Fruit fly (Drosophila melanogaster) whole organism, embryonic: ENCODE measurements around the gene CG17028.

Experiments
- CG10267 ChIP-seq: fragments of 200-800 bp; sonication (Bioruptor generic); optimal IDR thresholded peaks from 2 replicates; lab custom pipeline; 2018; ENCODE audit warnings: missing biosample characterization, mild to moderate bottlenecking, missing genetic modification characterization, moderate library complexity
- CG10979 ChIP-seq: fragments of 200-800 bp; sonication (Bioruptor generic); optimal IDR thresholded peaks from 2 replicates; lab custom pipeline; 2018; ENCODE audit warnings: missing biosample characterization, mild to moderate bottlenecking, missing genetic modification characterization, moderate library complexity
- CG11504 ChIP-seq: fragments of 200-800 bp; sonication (Bioruptor generic); optimal IDR thresholded peaks from 3 replicates; lab custom pipeline; 2019; ENCODE audit warnings: missing biosample characterization, mild to moderate bottlenecking, missing genetic modification characterization, moderate library complexity
- CG17612 ChIP-seq: fragments of 200-800 bp; sonication (Bioruptor generic); IDR thresholded peaks from 2 replicates; pipeline ENCODE4 v1.3.6; 2022; ENCODE audit warnings: missing biosample characterization, missing genetic modification characterization
- CG2129 ChIP-seq: fragments of 200-800 bp; sonication (Bioruptor generic); IDR thresholded peaks from 2 replicates; pipeline ENCODE4 v1.3.6; 2022; ENCODE audit warnings: missing biosample characterization, missing genetic modification characterization; ENCODE audit not compliant: partially characterized antibody
- CG2889 ChIP-seq: fragments of 200-800 bp; sonication (Bioruptor generic); IDR thresholded peaks from 3 replicates; pipeline ENCODE4 v1.3.6; 2022; ENCODE audit warnings: missing biosample characterization, missing genetic modification characterization
- CG30020 ChIP-seq: fragments of 200-800 bp; optimal IDR thresholded peaks from 2 replicates; lab custom pipeline; 2019; ENCODE audit warnings: missing biosample characterization, mild to moderate bottlenecking, missing genetic modification characterization, moderate library complexity
- CG3065 ChIP-seq: fragments of 200-800 bp; sonication (Bioruptor generic); optimal IDR thresholded peaks from 2 replicates; lab custom pipeline; 2016; ENCODE audit warnings: missing biosample characterization, missing genetic modification characterization
- CG32532 ChIP-seq: fragments of 200-800 bp; sonication (Bioruptor generic); IDR thresholded peaks from 2 replicates; pipeline ENCODE4 v1.3.6; 2022; ENCODE audit warnings: missing biosample characterization, missing genetic modification characterization
- CG34224 ChIP-seq: fragments of 200-800 bp; sonication (Bioruptor generic); IDR thresholded peaks from 3 replicates; pipeline ENCODE4 v1.3.6; 2022; ENCODE audit warnings: missing biosample characterization, missing genetic modification characterization; ENCODE audit not compliant: partially characterized antibody
- CG3847 ChIP-seq: fragments of 200-800 bp; sonication (Bioruptor generic); IDR thresholded peaks from 2 replicates; pipeline ENCODE4 v1.3.6; 2022; ENCODE audit warnings: missing biosample characterization, missing genetic modification characterization
- CG3995 ChIP-seq: fragments of 200-800 bp; sonication (Bioruptor generic); optimal IDR thresholded peaks from 3 replicates; lab custom pipeline; 2016; ENCODE audit warnings: missing biosample characterization, missing genetic modification characterization
- CG4730 ChIP-seq: fragments of 200-800 bp; sonication (Bioruptor generic); IDR thresholded peaks from 2 replicates; pipeline ENCODE4 v1.3.6; 2022; ENCODE audit warnings: missing biosample characterization, missing genetic modification characterization
- CG7271 ChIP-seq: fragments of 200-800 bp; sonication (Bioruptor generic); optimal IDR thresholded peaks from 2 replicates; lab custom pipeline; 2018; ENCODE audit warnings: missing biosample characterization, mild to moderate bottlenecking, missing genetic modification characterization, moderate library complexity
- CG7963 ChIP-seq: fragments of 200-800 bp; sonication (Bioruptor generic); IDR thresholded peaks from 3 replicates; pipeline ENCODE4 v1.3.6; 2022; ENCODE audit warnings: missing biosample characterization, missing genetic modification characterization; ENCODE audit not compliant: partially characterized antibody
- CG8944 ChIP-seq: fragments of 200-800 bp; sonication (Bioruptor generic); optimal IDR thresholded peaks from 3 replicates; lab custom pipeline; 2016; ENCODE audit warnings: missing biosample characterization, missing genetic modification characterization
- CrebB ChIP-seq: fragments of 200-800 bp; sonication (Bioruptor generic); optimal IDR thresholded peaks from 3 replicates; lab custom pipeline; 2018; ENCODE audit warnings: missing biosample characterization, mild to moderate bottlenecking, missing genetic modification characterization
- D ChIP-seq, 2 experiments: fragments of 200-800 bp in 1 of 2; fragments of >200 bp in 1 of 2; sonication (Bioruptor generic) in 1 of 2; optimal IDR thresholded peaks; 2 replicates in 1 of 2; 3 replicates in 1 of 2; lab custom pipeline; 2017; ENCODE audit warnings: mild to moderate bottlenecking in 1 of 2, missing biosample characterization in 1 of 2, missing genetic modification characterization in 1 of 2, missing genetic modification reagents in 1 of 2
- D19A ChIP-seq: fragments of 200-800 bp; optimal IDR thresholded peaks from 3 replicates; lab custom pipeline; 2019; ENCODE audit warnings: missing biosample characterization, mild to moderate bottlenecking, missing genetic modification characterization, moderate library complexity
- Dll ChIP-seq: fragments of 200-800 bp; sonication (Bioruptor generic); IDR thresholded peaks from 4 replicates; pipeline ENCODE4 v1.3.6; 2022; ENCODE audit warnings: missing biosample characterization, missing genetic modification characterization; ENCODE audit not compliant: partially characterized antibody
- Drgx ChIP-seq: fragments of 200-800 bp; sonication (Bioruptor generic); IDR thresholded peaks from 2 replicates; pipeline ENCODE4 v1.3.6; 2022; ENCODE audit warnings: missing biosample characterization, missing genetic modification characterization
- Fer3 ChIP-seq: fragments of 200-800 bp; sonication (Bioruptor generic); optimal IDR thresholded peaks from 2 replicates; lab custom pipeline; 2018; ENCODE audit warnings: missing biosample characterization, mild to moderate bottlenecking, missing genetic modification characterization, moderate library complexity
- H15 ChIP-seq: fragments of 200-800 bp; sonication (Bioruptor generic); IDR thresholded peaks from 3 replicates; pipeline ENCODE4 v1.3.6; 2022; ENCODE audit warnings: missing biosample characterization, missing genetic modification characterization
- HLHmδ ChIP-seq: fragments of 200-800 bp; sonication (Bioruptor generic); optimal IDR thresholded peaks from 2 replicates; lab custom pipeline; 2018; ENCODE audit warnings: missing biosample characterization, mild to moderate bottlenecking, missing genetic modification characterization, moderate library complexity
- HmgD ChIP-seq: fragments of 200-800 bp; sonication (Bioruptor generic); optimal IDR thresholded peaks from 3 replicates; lab custom pipeline; 2016; ENCODE audit warnings: missing biosample characterization, missing genetic modification characterization
- Hr51 ChIP-seq, 2 experiments: fragments of 200-800 bp; sonication (Bioruptor generic); optimal IDR thresholded peaks; 2 replicates in 1 of 2; 3 replicates in 1 of 2; lab custom pipeline; 2016 to 2018; ENCODE audit warnings: missing biosample characterization in 2 of 2, missing genetic modification characterization in 2 of 2, mild to moderate bottlenecking in 1 of 2, moderate library complexity in 1 of 2
- Jarid2 ChIP-seq: fragments of 200-800 bp; sonication (Bioruptor generic); optimal IDR thresholded peaks from 3 replicates; lab custom pipeline; 2017; ENCODE audit warnings: mild to moderate bottlenecking, missing biosample characterization, missing genetic modification reagents, missing genetic modification characterization
- ac ChIP-seq: fragments of 200-800 bp; sonication (Bioruptor generic); optimal IDR thresholded peaks from 3 replicates; lab custom pipeline; 2017; ENCODE audit warnings: missing biosample characterization, mild to moderate bottlenecking, missing genetic modification characterization
- al ChIP-seq: fragments of 200-800 bp; sonication (Bioruptor generic); IDR thresholded peaks from 2 replicates; pipeline ENCODE4 v1.3.6; 2022; ENCODE audit warnings: missing biosample characterization, missing genetic modification characterization
- ara ChIP-seq: fragments of 200-800 bp; sonication (Bioruptor generic); IDR thresholded peaks from 2 replicates; pipeline ENCODE4 v1.3.6; 2022; ENCODE audit warnings: missing biosample characterization, missing genetic modification characterization
- bowl ChIP-seq: fragments of 200-800 bp; sonication (Bioruptor generic); IDR thresholded peaks from 2 replicates; pipeline ENCODE4 v1.3.6; 2022; ENCODE audit warnings: missing biosample characterization, missing genetic modification characterization
- en ChIP-seq: fragments of 200-800 bp; sonication (Bioruptor generic); optimal IDR thresholded peaks from 2 replicates; lab custom pipeline; 2016; ENCODE audit warnings: missing biosample characterization, missing genetic modification characterization
- fd96Cb ChIP-seq: fragments of 200-800 bp; sonication (Bioruptor generic); optimal IDR thresholded peaks from 2 replicates; lab custom pipeline; 2018; ENCODE audit warnings: missing biosample characterization, mild to moderate bottlenecking, missing genetic modification characterization, moderate library complexity
- fu2 ChIP-seq: fragments of 200-800 bp; sonication (Bioruptor generic); optimal IDR thresholded peaks from 2 replicates; lab custom pipeline; 2016; ENCODE audit warnings: missing biosample characterization, missing genetic modification characterization
- ind ChIP-seq: fragments of 200-800 bp; sonication (Bioruptor generic); optimal IDR thresholded peaks from 3 replicates; lab custom pipeline; 2016; ENCODE audit warnings: missing biosample characterization, missing genetic modification characterization
- kah ChIP-seq: fragments of 200-800 bp; sonication (Bioruptor generic); optimal IDR thresholded peaks from 2 replicates; lab custom pipeline; 2018; ENCODE audit warnings: missing biosample characterization, mild to moderate bottlenecking, missing genetic modification characterization
- knrl ChIP-seq: fragments of 200-800 bp; sonication (Bioruptor generic); IDR thresholded peaks from 3 replicates; pipeline ENCODE4 v1.3.6; 2022; ENCODE audit warnings: missing biosample characterization, missing genetic modification characterization; ENCODE audit not compliant: partially characterized antibody
- lmd ChIP-seq: fragments of 200-800 bp; sonication (Bioruptor generic); IDR thresholded peaks from 2 replicates; pipeline ENCODE4 v1.3.6; 2022; ENCODE audit warnings: missing biosample characterization, missing genetic modification characterization
- nerfin-2 ChIP-seq: fragments of 200-800 bp; sonication (Bioruptor generic); IDR thresholded peaks from 2 replicates; pipeline ENCODE4 v1.3.6; 2022; ENCODE audit warnings: missing biosample characterization, missing genetic modification characterization; ENCODE audit not compliant: partially characterized antibody
- nom ChIP-seq: fragments of 200-800 bp; sonication (Bioruptor generic); optimal IDR thresholded peaks from 2 replicates; lab custom pipeline; 2017; ENCODE audit warnings: missing biosample characterization, missing genetic modification characterization, mild to moderate bottlenecking, moderate library complexity, missing genetic modification reagents
- odd ChIP-seq: fragments of 200-800 bp; sonication (Bioruptor generic); optimal IDR thresholded peaks from 2 replicates; lab custom pipeline; 2017; ENCODE audit warnings: missing biosample characterization, mild to moderate bottlenecking, missing genetic modification characterization
- pzg ChIP-seq: fragments of 200-800 bp; sonication (Bioruptor generic); optimal IDR thresholded peaks from 3 replicates; lab custom pipeline; 2018; ENCODE audit warnings: missing biosample characterization, mild to moderate bottlenecking, missing genetic modification characterization, moderate library complexity
- sc ChIP-seq, 3 experiments: fragments of >200 bp in 2 of 3; fragments of 200-800 bp in 1 of 3; sonication (Bioruptor generic) in 1 of 3; optimal IDR thresholded peaks; 2 replicates in 2 of 3; 3 replicates in 1 of 3; lab custom pipeline; 2017; ENCODE audit warnings: mild to moderate bottlenecking in 1 of 3, missing biosample characterization in 1 of 3, missing genetic modification characterization in 1 of 3, missing genetic modification reagents in 1 of 3
- so ChIP-seq: fragments of 200-800 bp; sonication (Bioruptor generic); IDR thresholded peaks from 3 replicates; pipeline ENCODE4 v1.3.6; 2022; ENCODE audit warnings: missing biosample characterization, missing genetic modification characterization
- stwl ChIP-seq: fragments of 200-800 bp; sonication (Bioruptor generic); optimal IDR thresholded peaks from 3 replicates; lab custom pipeline; 2018; ENCODE audit warnings: missing biosample characterization, mild to moderate bottlenecking, missing genetic modification characterization, moderate library complexity
- z ChIP-seq: fragments of 200-800 bp; sonication (Bioruptor generic); IDR thresholded peaks from 3 replicates; pipeline ENCODE4 v1.3.6; 2022; ENCODE audit warnings: missing biosample characterization, missing genetic modification characterization

The CG17028 gene

dm6 chr3L:16011319-16012210 lies 33.2 kb downstream of the CG17028 start, which contains the start of gene mib1 (continued):
- peak; percentile 99 for TF ChIP-seq pzg (GFP tag; lab: Kevin White, UChicago)
- TF ChIP-seq Dll (GFP tag; lab: Robert Waterston, UW) = peak; percentile 84
- TF ChIP-seq z (GFP tag; lab: Robert Waterston, UW) = no peak
- TF ChIP-seq nerfin-2 (GFP tag; lab: Robert Waterston, UW) = peak; percentile 71
- peak; percentile 92 for TF ChIP-seq CG34224
- no peak for TF ChIP-seq sc (optimal IDR thresholded peaks at IDR 0.05; lab: Kevin White, UChicago)
- no peak for TF ChIP-seq sc (GFP tag; optimal IDR thresholded peaks at IDR 0.05; lab: Kevin White, UChicago)
- TF ChIP-seq HmgD (GFP tag; lab: Kevin White, UChicago) = peak; percentile 59
- no peak for TF ChIP-seq CG17612 (GFP tag; lab: Robert Waterston, UW)
- TF ChIP-seq CG7271 (tag; lab: Kevin White, UChicago) = no peak
- no peak for TF ChIP-seq CG4730 (GFP tag; lab: Robert Waterston, UW)
- TF ChIP-seq CG8944 = no peak
- peak; percentile 53 for TF ChIP-seq CG3995 (GFP tag; lab: Kevin White, UChicago)
- peak; percentile 38 for TF ChIP-seq CG30020 (tag; lab: Kevin White, UChicago)
- peak; percentile 32; the same call in 1 of the 2 replicates for TF ChIP-seq ara (GFP tag; lab: Robert Waterston, UW)
- TF ChIP-seq CrebB (tag; lab: Kevin White, UChicago) = peak; percentile 74
- TF ChIP-seq fu2 (GFP tag; lab: Kevin White, UChicago) = peak; percentile 43
- TF ChIP-seq kah (GFP tag; lab: Kevin White, UChicago) = peak; percentile 86
- TF ChIP-seq stwl (tag; lab: Kevin White, UChicago) = peak; percentile 99
- TF ChIP-seq lmd = peak; percentile 39; the same call in 1 of the 2 replicates
- 0 out of 3 replicates have a peak, but pooled peaks have one; percentile 35 for TF ChIP-seq so (GFP tag; lab: Robert Waterston, UW)
- no peak for TF ChIP-seq ind (GFP tag; lab: Kevin White, UChicago)
- peak; percentile 81 for TF ChIP-seq HLHmδ (GFP tag; lab: Kevin White, UChicago)
- TF ChIP-seq H15 = 0 out of 3 replicates have a peak, but pooled peaks have one; percentile 8
- TF ChIP-seq nom = peak; percentile 76
- no peak for TF ChIP-seq bowl (GFP tag; lab: Robert Waterston, UW)
- no peak for TF ChIP-seq Drgx (GFP tag; lab: Robert Waterston, UW)
- no peak for TF ChIP-seq Fer3 (tag; lab: Kevin White, UChicago)
- no peak for TF ChIP-seq D19A (tag; lab: Kevin White, UChicago)
- no peak for TF ChIP-seq fd96Cb (tag; lab: Kevin White, UChicago)
- TF ChIP-seq odd (GFP tag; lab: Kevin White, UChicago) = peak; percentile 10
- peak; percentile 57 for TF ChIP-seq CG32532
- peak; percentile 70 for TF ChIP-seq Jarid2 (GFP tag; lab: Kevin White, UChicago)
- TF ChIP-seq CG11504 = peak; percentile 55
- TF ChIP-seq D (optimal IDR thresholded peaks at IDR 0.05; lab: Kevin White, UChicago) = peak; percentile 78
- TF ChIP-seq D (GFP tag; optimal IDR thresholded peaks at IDR 0.05; lab: Kevin White, UChicago) = no peak
- peak; percentile 80 for TF ChIP-seq CG7963 (GFP tag; lab: Robert Waterston, UW)
- peak in 1 of 2 experiments; percentile 5 for TF ChIP-seq Hr51 (GFP tag; optimal IDR thresholded peaks at IDR 0.05; lab: Kevin White, UChicago)
- TF ChIP-seq CG3065 (GFP tag; lab: Kevin White, UChicago) = no peak
- TF ChIP-seq ac (GFP tag; lab: Kevin White, UChicago) = peak; percentile 4
- peak; percentile 63 for TF ChIP-seq CG2129
- peak; percentile 89 for TF ChIP-seq knrl (GFP tag; lab: Robert Waterston, UW)
- TF ChIP-seq al (GFP tag; lab: Robert Waterston, UW) = 0 out of 2 replicates have a peak, but pooled peaks have one; percentile 13
- peak; percentile 19 for TF ChIP-seq CG10979
- peak; percentile 89 for TF ChIP-seq CG3847
- TF ChIP-seq en (GFP tag; lab: Kevin White, UChicago) = no peak
- no peak for TF ChIP-seq CG2889 (GFP tag; lab: Robert Waterston, UW)
- TF ChIP-seq CG10267 = peak; percentile 79
